Fruit fly (Drosophila melanogaster) Kc167 (cell line): ENCODE data around the gene unk.

ENCODE experiments used
- Myc ChIP-seq: fragments of >200 bp; optimal IDR thresholded peaks from 2 replicates; lab custom pipeline; 2017; ENCODE audit warnings: missing external identifiers
- Sin3A ChIP-seq: fragments of >200 bp; optimal IDR thresholded peaks from 2 replicates; lab custom pipeline; 2018; ENCODE audit warnings: missing external identifiers
- h ChIP-seq: fragments of >200 bp; optimal IDR thresholded peaks from 3 replicates; lab custom pipeline; 2018; ENCODE audit warnings: missing external identifiers
- insv ChIP-seq: fragments of >200 bp; optimal IDR thresholded peaks from 3 replicates; lab custom pipeline; 2018; ENCODE audit warnings: missing external identifiers
- ttk ChIP-seq: sonication (Bioruptor generic); optimal IDR thresholded peaks from 2 replicates; lab custom pipeline; 2017; ENCODE audit warnings: missing external identifiers

DNA sequence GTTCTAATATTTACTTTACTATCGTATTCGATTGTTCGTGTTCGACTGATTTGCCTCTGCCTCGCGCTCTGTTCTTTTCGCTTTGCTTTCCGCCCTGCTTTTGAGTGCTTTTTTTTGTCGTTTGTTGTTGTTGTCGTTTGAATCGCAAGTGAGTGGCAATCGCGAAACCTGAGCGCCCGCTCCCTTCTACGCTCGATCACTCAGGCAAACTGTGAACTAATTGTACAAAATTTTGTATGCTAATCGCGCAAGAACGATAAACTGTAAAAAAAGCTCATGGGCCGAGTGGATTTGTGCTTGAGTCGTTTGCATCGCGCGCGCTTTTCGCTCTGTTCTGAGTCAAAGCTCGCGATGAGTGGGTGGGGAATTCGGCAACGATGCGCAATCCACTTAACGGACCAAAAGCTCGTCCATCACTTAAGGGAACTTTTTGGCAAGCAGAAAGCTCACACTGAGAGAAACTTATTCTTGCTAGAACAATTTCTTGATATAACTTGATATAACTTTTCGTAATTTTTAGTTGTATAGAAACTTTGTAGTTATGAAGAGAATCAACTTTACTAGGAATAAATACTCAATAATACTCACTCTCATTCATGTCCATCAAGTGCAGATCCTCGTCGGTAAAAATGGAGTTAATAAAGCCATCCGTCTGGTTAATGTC, 33.6 kb upstream of the unk start:
- TF ChIP-seq h (lab: Kevin White, UChicago) (no peak), Sin3A (no peak), insv (no peak), ttk (lab: Kevin White, UChicago) (no peak), Myc (lab: Kevin White, UChicago) (no peak)
